Worm (Caenorhabditis elegans): ENCODE data around the gene ZC190.5.
A peak's percentile ranks its signal among the peaks of the same experiment; 100 is the strongest.

ce11 chrV:8663023-8663422 is 10.4 kb downstream of the ZC190.5 start:
- TF ChIP-seq madf-6 (GFP tag; IDR thresholded peaks at IDR 0.05) = no peak
- no peak for TF ChIP-seq cebp-1 (GFP tag; IDR thresholded peaks at IDR 0.05)
- TF ChIP-seq cebp-1 (tag; optimal IDR thresholded peaks at IDR 0.05) = peak; percentile 17
- TF ChIP-seq lin-35 (GFP tag; optimal IDR thresholded peaks at IDR 0.05) = no peak
- no peak for TF ChIP-seq ceh-91 (GFP tag; IDR thresholded peaks at IDR 0.05)
- TF ChIP-seq unc-62 (GFP tag; optimal IDR thresholded peaks at IDR 0.05) = no peak
- TF ChIP-seq ama-1 (optimal IDR thresholded peaks at IDR 0.05) = no peak
- TF ChIP-seq ama-1 (GFP tag; optimal IDR thresholded peaks at IDR 0.05) = no peak
- TF ChIP-seq ceh-79 (tag; optimal IDR thresholded peaks at IDR 0.05) = no peak
